Fruit fly (Drosophila melanogaster) whole organism, pupa: ENCODE results near the gene CG6431.

Experiments
- CG15710 ChIP-seq: fragments of 200-800 bp; sonication (Bioruptor generic); optimal IDR thresholded peaks from 2 replicates; lab custom pipeline; 2018; ENCODE audit warnings: missing biosample characterization, mild to moderate bottlenecking, missing genetic modification characterization, moderate library complexity
- rn ChIP-seq: fragments of 200-800 bp; sonication (Bioruptor generic); IDR thresholded peaks from 2 replicates; pipeline ENCODE4 v1.3.6; 2022; ENCODE audit warnings: missing biosample characterization, missing genetic modification characterization

DNA sequence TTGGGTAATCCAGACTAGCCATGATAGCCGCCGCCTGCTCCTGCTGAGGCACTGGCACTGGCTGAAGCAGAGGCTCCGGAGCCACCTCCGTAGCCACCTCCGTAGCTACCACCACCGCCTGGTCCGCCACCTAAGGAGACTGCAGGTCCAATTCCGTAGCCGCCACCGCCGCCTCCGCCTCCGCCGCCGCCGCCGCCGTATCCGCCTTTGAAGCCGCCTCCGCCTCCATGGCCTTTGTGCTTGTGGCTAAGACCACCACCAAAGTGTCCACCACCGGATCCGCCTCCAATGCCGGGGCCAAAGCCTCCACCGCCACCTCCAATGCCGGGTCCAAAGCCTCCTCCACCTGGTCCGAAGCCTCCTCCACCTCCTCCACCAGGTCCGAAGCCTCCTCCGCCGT, 31.0 kb upstream of the CG6431 start:
- TF ChIP-seq CG15710 (tag; lab: Kevin White, UChicago) (no peak), rn (no peak)
